Worm (Caenorhabditis elegans): Measurements from ENCODE around the gene T27A10.6.

T27A10.6 gene

ce11 chrX:3625599-3625998, 29.4 kb upstream of the T27A10.6 start:
- TF ChIP-seq lin-15B (tag; optimal IDR thresholded peaks at IDR 0.05), result no peak
- TF ChIP-seq daf-16 (GFP tag; optimal IDR thresholded peaks at IDR 0.05), result no peak
- TF ChIP-seq daf-16 (tag; optimal IDR thresholded peaks at IDR 0.05), result no peak
- TF ChIP-seq ztf-7 (tag; optimal IDR thresholded peaks at IDR 0.05), result no peak
- TF ChIP-seq lin-1 (GFP tag; IDR thresholded peaks at IDR 0.05), result no peak
- peak in 1 of 2 experiments; percentile 54 for TF ChIP-seq unc-62 (GFP tag; optimal IDR thresholded peaks at IDR 0.05 in 1 of 2)
- no peak for TF ChIP-seq unc-62 (tag; optimal IDR thresholded peaks at IDR 0.05)

- no peak for TF ChIP-seq php-3 (GFP tag; IDR thresholded peaks at IDR 0.05)
- TF ChIP-seq aha-1 (tag), result peak; percentile 61
Measured at ce11 chrX:3623162-3623561, 27.0 kb upstream of the T27A10.6 start, which contains the start of gene C18B2.2. Gene C18B2.2, plus strand, starts transcription at chrX:3623462.

- TF ChIP-seq F37D6.2 (tag; optimal IDR thresholded peaks at IDR 0.05), result no peak
- TF ChIP-seq ceh-44 (GFP tag; IDR thresholded peaks at IDR 0.05), result no peak
- TF ChIP-seq zag-1 (tag; optimal IDR thresholded peaks at IDR 0.05), result no peak
- TF ChIP-seq fos-1 (tag; optimal IDR thresholded peaks at IDR 0.05), result no peak
- TF ChIP-seq dmd-8 (GFP tag; IDR thresholded peaks at IDR 0.05), result no peak
- no peak for TF ChIP-seq aha-1 (tag)
- no peak for TF ChIP-seq snpc-1.2 (GFP tag; IDR thresholded peaks at IDR 0.05)
Measured at ce11 chrX:3618842-3619241, 22.7 kb upstream of the T27A10.6 start.

- TF ChIP-seq ztf-11 (tag; optimal IDR thresholded peaks at IDR 0.05) (no peak), nhr-28 (tag; optimal IDR thresholded peaks at IDR 0.05) (no peak), unc-39 (tag; optimal IDR thresholded peaks at IDR 0.05) (no peak), dmd-6 (GFP tag; IDR thresholded peaks at IDR 0.05) (no peak), tag-97 (GFP tag; IDR thresholded peaks at IDR 0.05) (no peak), lin-29 (GFP tag; IDR thresholded peaks at IDR 0.05) (no peak), pha-4 (GFP tag; IDR thresholded peaks at IDR 0.05) (no peak), pha-4 (tag; optimal IDR thresholded peaks at IDR 0.05) (no peak)
Measured at ce11 chrX:3617218-3617617, 21.1 kb upstream of the T27A10.6 start, which contains the start of gene del-9. Gene del-9, minus strand, starts transcription at chrX:3617318.

DNA sequence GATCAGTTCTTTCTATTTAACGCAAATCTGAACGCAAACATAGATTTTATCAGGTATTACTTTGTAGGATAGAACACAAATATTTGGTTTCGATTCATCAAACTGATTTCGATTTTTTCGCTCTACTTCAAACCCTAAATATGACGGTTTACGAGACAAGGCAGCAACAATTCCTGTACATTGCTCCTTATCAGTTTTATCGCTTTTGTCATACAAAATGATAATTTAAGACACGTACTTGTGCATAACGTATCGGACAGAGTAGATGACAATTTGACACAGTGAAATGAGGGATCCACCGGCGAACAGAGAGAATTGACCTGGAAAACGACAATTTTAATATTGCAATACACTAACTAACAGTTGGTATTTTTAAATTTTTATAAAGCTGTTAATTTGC, 17.5 kb upstream of the T27A10.6 start:
- no peak for TF ChIP-seq R02D3.7 (tag; optimal IDR thresholded peaks at IDR 0.05)
- no peak for TF ChIP-seq dmd-8 (GFP tag; IDR thresholded peaks at IDR 0.05)
- TF ChIP-seq nhr-41 (GFP tag; IDR thresholded peaks at IDR 0.05), result no peak
- TF ChIP-seq dmd-6 (GFP tag; IDR thresholded peaks at IDR 0.05), result peak; percentile 83
- no peak for TF ChIP-seq lir-3 (tag; optimal IDR thresholded peaks at IDR 0.05)
- no peak for TF ChIP-seq mep-1 (tag; optimal IDR thresholded peaks at IDR 0.05)
- no peak for TF ChIP-seq nhr-11 (tag; optimal IDR thresholded peaks at IDR 0.05)
- TF ChIP-seq pqm-1 (tag; optimal IDR thresholded peaks at IDR 0.05), result peak; percentile 95
- TF ChIP-seq php-3 (GFP tag; IDR thresholded peaks at IDR 0.05), result peak; percentile 72; the same call in 1 of the 2 replicates
- no peak for TF ChIP-seq ctbp-1 (GFP tag; IDR thresholded peaks at IDR 0.05)
- peak; percentile 24 for TF ChIP-seq nhr-77 (tag; optimal IDR thresholded peaks at IDR 0.05)
- TF ChIP-seq lin-1 (GFP tag; IDR thresholded peaks at IDR 0.05), result 0 out of 2 replicates have a peak, but pooled peaks have one; percentile 11
- no peak for TF ChIP-seq arid-1 (GFP tag; conservative IDR thresholded peaks at IDR 0.05)
- no peak for TF ChIP-seq daf-16 (GFP tag; optimal IDR thresholded peaks at IDR 0.05)
- TF ChIP-seq daf-16 (tag; optimal IDR thresholded peaks at IDR 0.05), result peak; percentile 61
- no peak for TF ChIP-seq attf-4 (tag; optimal IDR thresholded peaks at IDR 0.05)
- peak; percentile 56 for TF ChIP-seq hlh-11 (tag; optimal IDR thresholded peaks at IDR 0.05)
- no peak for TF ChIP-seq F37D6.2 (tag; optimal IDR thresholded peaks at IDR 0.05)
- no peak for TF ChIP-seq daf-12 (tag; optimal IDR thresholded peaks at IDR 0.05)
- peak; percentile 89 for TF ChIP-seq nhr-28 (tag; optimal IDR thresholded peaks at IDR 0.05)
- no peak for TF ChIP-seq spr-3 (GFP tag; optimal IDR thresholded peaks at IDR 0.05)
- peak; percentile 20; the same call in 1 of the 2 replicates for TF ChIP-seq tra-1 (GFP tag; IDR thresholded peaks at IDR 0.05)
